Worm (Caenorhabditis elegans) whole organism, L1 larva: ENCODE measurements around the gene vha-8.

ENCODE experiments used
- C04F5.9 ChIP-seq: sonication (generic microtip); optimal IDR thresholded peaks from 2 replicates; lab custom pipeline; 2016; ENCODE audit warnings: missing genetic modification characterization, missing compliant biosample characterization
- C16A3.4 ChIP-seq: fragments of 150-350 bp; optimal IDR thresholded peaks from 2 replicates; lab custom pipeline; 2014; ENCODE audit warnings: missing biosample characterization, missing genetic modification characterization
- C34B4.2 ChIP-seq: sonication (generic microtip); optimal IDR thresholded peaks from 2 replicates; lab custom pipeline; 2017; ENCODE audit warnings: mild to moderate bottlenecking, missing genetic modification characterization, missing compliant biosample characterization
- aha-1 ChIP-seq: fragments of 150-350 bp; optimal IDR thresholded peaks from 2 replicates; lab custom pipeline; 2014; ENCODE audit warnings: missing biosample characterization, missing genetic modification characterization
- ama-1 ChIP-seq: fragments of 150-350 bp; optimal IDR thresholded peaks from 2 replicates; lab custom pipeline; 2014
- ceh-63 ChIP-seq: fragments of 200-800 bp; sonication (Bioruptor generic); optimal IDR thresholded peaks from 2 replicates; lab custom pipeline; 2018; ENCODE audit warnings: mild to moderate bottlenecking, missing genetic modification characterization, missing compliant biosample characterization
- ceh-8 ChIP-seq: fragments of 200-800 bp; sonication (Bioruptor generic); optimal IDR thresholded peaks from 2 replicates; lab custom pipeline; 2018; ENCODE audit warnings: mild to moderate bottlenecking, missing genetic modification characterization, moderate library complexity, missing compliant biosample characterization
- ceh-88 ChIP-seq: fragments of 200-800 bp; sonication (Bioruptor generic); IDR thresholded peaks from 2 replicates; pipeline ENCODE4 v1.3.6; 2022; ENCODE audit warnings: missing genetic modification characterization, missing compliant biosample characterization
- ceh-90 ChIP-seq: sonication (generic microtip); optimal IDR thresholded peaks from 2 replicates; lab custom pipeline; 2016; ENCODE audit warnings: missing genetic modification characterization, missing compliant biosample characterization
- ces-1 ChIP-seq: fragments of 150-350 bp; optimal IDR thresholded peaks from 2 replicates; lab custom pipeline; 2014; ENCODE audit warnings: missing biosample characterization, missing genetic modification reagents, missing genetic modification characterization
- dpl-1 ChIP-seq, 3 experiments: fragments of 150-350 bp in 2 of 3; sonication (generic microtip) in 1 of 3; optimal IDR thresholded peaks; 2 replicates each; lab custom pipeline; 2014 to 2017; ENCODE audit warnings: missing biosample characterization in 3 of 3, missing genetic modification characterization in 3 of 3, missing genetic modification reagents in 3 of 3
- efl-3 ChIP-seq: fragments of 200-800 bp; sonication (Bioruptor generic); optimal IDR thresholded peaks from 2 replicates; lab custom pipeline; 2018; ENCODE audit warnings: mild to moderate bottlenecking, missing genetic modification characterization, missing compliant biosample characterization
- egl-13 ChIP-seq: sonication (generic microtip); optimal IDR thresholded peaks from 2 replicates; lab custom pipeline; 2016; ENCODE audit warnings: missing genotype, missing genetic modification reagents, missing genetic modification characterization, missing compliant biosample characterization
- fkh-10 ChIP-seq: sonication (generic microtip); optimal IDR thresholded peaks from 2 replicates; lab custom pipeline; 2017; ENCODE audit warnings: missing biosample characterization, missing genetic modification reagents, missing genetic modification characterization
- fkh-4 ChIP-seq: sonication (generic microtip); optimal IDR thresholded peaks from 2 replicates; lab custom pipeline; 2016; ENCODE audit warnings: missing compliant biosample characterization, missing genetic modification characterization, borderline replicate concordance
- fkh-8 ChIP-seq: sonication (generic microtip); optimal IDR thresholded peaks from 2 replicates; lab custom pipeline; 2016; ENCODE audit warnings: mild to moderate bottlenecking, missing genetic modification characterization, missing compliant biosample characterization
- fos-1 ChIP-seq: fragments of 150-350 bp; optimal IDR thresholded peaks from 2 replicates; lab custom pipeline; 2014; ENCODE audit warnings: missing biosample characterization, missing genetic modification characterization
- hpl-2 ChIP-seq: fragments of 150-350 bp; optimal IDR thresholded peaks from 2 replicates; lab custom pipeline; 2014; ENCODE audit warnings: missing biosample characterization, missing genetic modification reagents, missing genetic modification characterization
- isw-1 ChIP-seq: fragments of 200-800 bp; sonication (Bioruptor generic); IDR thresholded peaks from 2 replicates; pipeline ENCODE4 v1.3.6; 2022; ENCODE audit warnings: missing genetic modification characterization, missing compliant biosample characterization
- lin-14 ChIP-seq: fragments of 200-800 bp; sonication (Bioruptor generic); optimal IDR thresholded peaks from 2 replicates; lab custom pipeline; 2018; ENCODE audit warnings: mild to moderate bottlenecking, missing genetic modification characterization, moderate library complexity, missing compliant biosample characterization
- lir-3 ChIP-seq: sonication (generic microtip); optimal IDR thresholded peaks from 2 replicates; lab custom pipeline; 2016; ENCODE audit warnings: mild to moderate bottlenecking, missing genetic modification characterization, moderate library complexity, missing compliant biosample characterization; ENCODE audit not compliant: poor library complexity
- lsy-2 ChIP-seq, 2 experiments: fragments of 150-350 bp; optimal IDR thresholded peaks; 2 replicates each; lab custom pipeline; 2014; ENCODE audit warnings: missing biosample characterization in 2 of 2, missing genetic modification characterization in 2 of 2
- mab-9 ChIP-seq: fragments of 200-800 bp; sonication (Bioruptor generic); IDR thresholded peaks from 2 replicates; pipeline ENCODE4 v1.3.6; 2022; ENCODE audit warnings: missing genetic modification reagents, missing genetic modification characterization, missing compliant biosample characterization
- mef-2 ChIP-seq: fragments of 150-350 bp; optimal IDR thresholded peaks from 2 replicates; lab custom pipeline; 2014; ENCODE audit warnings: missing biosample characterization, missing genetic modification characterization
- mep-1 ChIP-seq: fragments of 150-350 bp; optimal IDR thresholded peaks from 2 replicates; lab custom pipeline; 2014; ENCODE audit warnings: missing biosample characterization, missing genetic modification characterization
- nhr-19 ChIP-seq: fragments of 200-800 bp; sonication (Bioruptor generic); conservative IDR thresholded peaks from 2 replicates; pipeline ENCODE4 v1.3.6; 2022; ENCODE audit warnings: missing genetic modification characterization, missing compliant biosample characterization
- nhr-20 ChIP-seq: sonication (generic microtip); optimal IDR thresholded peaks from 2 replicates; lab custom pipeline; 2016; ENCODE audit warnings: mild to moderate bottlenecking, missing genetic modification characterization, missing compliant biosample characterization
- nhr-28 ChIP-seq: fragments of 150-350 bp; optimal IDR thresholded peaks from 2 replicates; lab custom pipeline; 2014; ENCODE audit warnings: missing biosample characterization, missing genetic modification characterization
- nhr-47 ChIP-seq: sonication (generic microtip); optimal IDR thresholded peaks from 2 replicates; lab custom pipeline; 2016; ENCODE audit warnings: mild to moderate bottlenecking, missing genetic modification characterization, moderate library complexity, missing compliant biosample characterization
- nhr-71 ChIP-seq: sonication (generic microtip); optimal IDR thresholded peaks from 2 replicates; lab custom pipeline; 2016; ENCODE audit warnings: mild to moderate bottlenecking, missing genetic modification characterization, moderate library complexity, missing compliant biosample characterization
- nhr-77 ChIP-seq: fragments of 150-350 bp; optimal IDR thresholded peaks from 2 replicates; lab custom pipeline; 2014; ENCODE audit warnings: missing biosample characterization, missing genetic modification characterization
- nhr-84 ChIP-seq: sonication (generic microtip); optimal IDR thresholded peaks from 2 replicates; lab custom pipeline; 2017; ENCODE audit warnings: missing biosample characterization, missing genetic modification characterization
- nhr-85 ChIP-seq: sonication (generic microtip); peaks from one replicate; lab custom pipeline; 2016; ENCODE audit warnings: missing genetic modification characterization, inconsistent platforms, missing compliant biosample characterization
- nhr-90 ChIP-seq: sonication (generic microtip); optimal IDR thresholded peaks from 2 replicates; lab custom pipeline; 2016; ENCODE audit warnings: mild to moderate bottlenecking, missing genetic modification characterization, missing compliant biosample characterization; ENCODE audit not compliant: poor library complexity
- pag-3 ChIP-seq: sonication (generic microtip); optimal IDR thresholded peaks from 2 replicates; lab custom pipeline; 2017; ENCODE audit warnings: missing genetic modification characterization, mild to moderate bottlenecking, missing compliant biosample characterization, antibody characterized with exemption, borderline replicate concordance; ENCODE audit not compliant: insufficient read depth
- skn-1 ChIP-seq: fragments of 150-350 bp; optimal IDR thresholded peaks from 2 replicates; lab custom pipeline; 2014; ENCODE audit warnings: missing biosample characterization, missing genetic modification characterization
- sptf-1 ChIP-seq: fragments of 150-350 bp; optimal IDR thresholded peaks from 2 replicates; lab custom pipeline; 2014; ENCODE audit warnings: missing biosample characterization, missing genetic modification characterization
- sup-37 ChIP-seq: fragments of 200-800 bp; sonication (Bioruptor generic); optimal IDR thresholded peaks from 2 replicates; lab custom pipeline; 2018; ENCODE audit warnings: mild to moderate bottlenecking, missing genetic modification characterization, missing compliant biosample characterization
- tbx-2 ChIP-seq: sonication (generic microtip); optimal IDR thresholded peaks from 2 replicates; lab custom pipeline; 2016; ENCODE audit warnings: missing genetic modification characterization, missing compliant biosample characterization
- tlp-1 ChIP-seq: fragments of 150-350 bp; optimal IDR thresholded peaks from 2 replicates; lab custom pipeline; 2014; ENCODE audit warnings: missing biosample characterization, missing genetic modification characterization
- unc-130 ChIP-seq: fragments of 150-350 bp; optimal IDR thresholded peaks from 2 replicates; lab custom pipeline; 2017; ENCODE audit warnings: missing biosample characterization, missing genetic modification characterization, inconsistent platforms
- unc-30 ChIP-seq: sonication (generic microtip); optimal IDR thresholded peaks from 2 replicates; lab custom pipeline; 2017; ENCODE audit warnings: missing biosample characterization, missing genetic modification characterization
- unc-62 ChIP-seq: fragments of 150-350 bp; optimal IDR thresholded peaks from 2 replicates; lab custom pipeline; 2014; ENCODE audit warnings: missing biosample characterization, missing genetic modification reagents, missing genetic modification characterization
- unc-86 ChIP-seq: sonication (generic microtip); optimal IDR thresholded peaks from 2 replicates; lab custom pipeline; 2016; ENCODE audit warnings: missing genetic modification characterization, missing compliant biosample characterization
- unc-98 ChIP-seq: fragments of 200-800 bp; sonication (Bioruptor generic); IDR thresholded peaks from 2 replicates; pipeline ENCODE4 v1.3.6; 2022; ENCODE audit warnings: missing genetic modification characterization, missing compliant biosample characterization
- vab-15 ChIP-seq: sonication (generic microtip); optimal IDR thresholded peaks from 2 replicates; lab custom pipeline; 2017; ENCODE audit warnings: missing genotype, mild to moderate bottlenecking, missing genetic modification characterization, missing compliant biosample characterization
- xbp-1 ChIP-seq: sonication (generic microtip); optimal IDR thresholded peaks from 2 replicates; lab custom pipeline; 2016; ENCODE audit warnings: missing genetic modification characterization, missing compliant biosample characterization
- zag-1 ChIP-seq: fragments of 150-350 bp; optimal IDR thresholded peaks from 2 replicates; lab custom pipeline; 2014; ENCODE audit warnings: missing biosample characterization, missing genetic modification characterization
- ztf-11 ChIP-seq, 2 experiments: sonication (generic microtip); optimal IDR thresholded peaks; 2 replicates each; lab custom pipeline; 2016 to 2017; ENCODE audit warnings: missing genetic modification characterization in 2 of 2, missing biosample characterization in 1 of 2, missing compliant biosample characterization in 1 of 2
- ztf-4 ChIP-seq: fragments of 150-350 bp; optimal IDR thresholded peaks from 2 replicates; lab custom pipeline; 2014; ENCODE audit warnings: missing biosample characterization, missing genetic modification characterization

The vha-8 gene

ce11 chrIV:6747652-6748051 lies 43.2 kb upstream of the vha-8 start (continued):
- TF ChIP-seq fkh-4: no peak
- TF ChIP-seq unc-86: no peak
- no peak for TF ChIP-seq mab-9 (GFP tag; lab: Robert Waterston, UW)
- no peak for TF ChIP-seq egl-13 (tag; lab: Kevin White, UChicago)
- no peak for TF ChIP-seq pag-3 (tag; lab: Kevin White, UChicago)
- no peak for TF ChIP-seq tlp-1
- TF ChIP-seq C34B4.2 (tag; lab: Kevin White, UChicago): no peak
- TF ChIP-seq unc-98 (GFP tag; lab: Robert Waterston, UW): no peak
- no peak for TF ChIP-seq vab-15 (tag; lab: Kevin White, UChicago)
- TF ChIP-seq hpl-2 (GFP tag; lab: Kevin White, UChicago): no peak
- no peak for TF ChIP-seq ceh-63
- TF ChIP-seq mef-2: no peak
- TF ChIP-seq sptf-1 (tag; lab: Kevin White, UChicago): no peak
- TF ChIP-seq fkh-8 (tag; lab: Kevin White, UChicago): no peak
- no peak for TF ChIP-seq unc-130 (tag; lab: Kevin White, UChicago)
- no peak for TF ChIP-seq nhr-84 (tag; lab: Kevin White, UChicago)
- TF ChIP-seq dpl-1 (GFP tag; optimal IDR thresholded peaks at IDR 0.05; lab: Kevin White, UChicago): peak; percentile 18 to 31 (median 31)
- peak; percentile 58 for TF ChIP-seq nhr-85 (tag; lab: Kevin White, UChicago)
- peak; percentile 59 for TF ChIP-seq nhr-71 (tag; lab: Kevin White, UChicago)
- TF ChIP-seq ceh-8 (GFP tag; lab: Kevin White, UChicago): no peak
- TF ChIP-seq tbx-2: peak; percentile 44
- peak; percentile 70 for TF ChIP-seq lir-3 (tag; lab: Kevin White, UChicago)
- peak; percentile 9 for TF ChIP-seq skn-1 (tag; lab: Kevin White, UChicago)
- no peak for TF ChIP-seq isw-1 (GFP tag; lab: Robert Waterston, UW)
- no peak for TF ChIP-seq ces-1
- no peak for TF ChIP-seq ztf-4
- no peak for TF ChIP-seq aha-1
- TF ChIP-seq lin-14 (GFP tag; lab: Kevin White, UChicago): peak; percentile 51
- TF ChIP-seq mep-1 (tag; lab: Kevin White, UChicago): peak; percentile 40
- TF ChIP-seq efl-3 (GFP tag; lab: Kevin White, UChicago): no peak
- no peak for TF ChIP-seq fos-1 (tag; lab: Kevin White, UChicago)
- peak; percentile 73 for TF ChIP-seq ceh-90
- no peak for TF ChIP-seq fkh-10
- TF ChIP-seq xbp-1 (tag; lab: Kevin White, UChicago): peak; percentile 36
- peak; percentile 26 for TF ChIP-seq nhr-19 (GFP tag; lab: Robert Waterston, UW)
- peak; percentile 59 for TF ChIP-seq nhr-20 (tag; lab: Kevin White, UChicago)
- no peak for TF ChIP-seq sup-37 (GFP tag; lab: Kevin White, UChicago)
- peak; percentile 9 for TF ChIP-seq C04F5.9 (tag; lab: Kevin White, UChicago)
- TF ChIP-seq unc-30: no peak
- TF ChIP-seq unc-62 (GFP tag; lab: Kevin White, UChicago): no peak
- no peak for TF ChIP-seq nhr-77 (tag; lab: Kevin White, UChicago)
- TF ChIP-seq lsy-2 (tag; optimal IDR thresholded peaks at IDR 0.05; lab: Kevin White, UChicago): peak; percentile 8 to 42
- TF ChIP-seq nhr-47 (tag; lab: Kevin White, UChicago): peak; percentile 47
- TF ChIP-seq ztf-11 (tag; optimal IDR thresholded peaks at IDR 0.05; lab: Kevin White, UChicago): peak in 1 of 2 experiments; percentile 47
- peak; percentile 47 for TF ChIP-seq nhr-90
- TF ChIP-seq nhr-28 (tag; lab: Kevin White, UChicago): no peak
- TF ChIP-seq ceh-88 (GFP tag; lab: Robert Waterston, UW): no peak
- TF ChIP-seq C16A3.4 (tag; lab: Kevin White, UChicago): peak; percentile 20
- no peak for TF ChIP-seq ama-1 (lab: Kevin White, UChicago)
- TF ChIP-seq zag-1 (tag; lab: Kevin White, UChicago): no peak
